Worm (Caenorhabditis elegans) whole organism, L4 larva: ENCODE measurements around the gene sre-15.

Source experiments
- F44E2.7 ChIP-seq: fragments of 200-800 bp; sonication (Bioruptor generic); IDR thresholded peaks from 2 replicates; pipeline ENCODE4 v2.1.2; 2022; ENCODE audit warnings: missing genetic modification characterization, missing compliant biosample characterization
- F49E8.2 ChIP-seq: sonication (generic microtip); optimal IDR thresholded peaks from 2 replicates; lab custom pipeline; 2016; ENCODE audit warnings: missing compliant biosample characterization, mild to moderate bottlenecking, missing genetic modification characterization, borderline replicate concordance
- T20F7.1 ChIP-seq: fragments of 200-800 bp; sonication (Bioruptor generic); optimal IDR thresholded peaks from 2 replicates; lab custom pipeline; 2018; ENCODE audit warnings: mild to moderate bottlenecking, missing genetic modification characterization, missing compliant biosample characterization
- T26A8.4 ChIP-seq: fragments of 200-800 bp; sonication (Bioruptor generic); IDR thresholded peaks from 2 replicates; pipeline ENCODE4 v1.3.6; 2022; ENCODE audit warnings: missing genetic modification characterization, missing compliant biosample characterization
- Y75B8A.6 ChIP-seq: fragments of 200-800 bp; sonication (Bioruptor generic); IDR thresholded peaks from 2 replicates; pipeline ENCODE4 v1.3.6; 2022; ENCODE audit warnings: missing genetic modification reagents, missing genetic modification characterization, missing compliant biosample characterization
- aha-1 ChIP-seq: fragments of 150-350 bp; peaks from one replicate; lab custom pipeline; 2014; ENCODE audit warnings: missing biosample characterization, missing genetic modification characterization
- ama-1 ChIP-seq: fragments of 150-350 bp; optimal IDR thresholded peaks from 2 replicates; lab custom pipeline; 2014; ENCODE audit warnings: inconsistent platforms, mixed read lengths
- ceh-32 ChIP-seq: sonication (generic microtip); optimal IDR thresholded peaks from 2 replicates; lab custom pipeline; 2016; ENCODE audit warnings: mild to moderate bottlenecking, missing genetic modification characterization, missing compliant biosample characterization; ENCODE audit not compliant: poor library complexity
- ceh-82 ChIP-seq: sonication (generic microtip); optimal IDR thresholded peaks from 2 replicates; lab custom pipeline; 2017; ENCODE audit warnings: missing biosample characterization, missing genetic modification characterization
- ctbp-1 ChIP-seq: fragments of 200-800 bp; sonication (Bioruptor generic); IDR thresholded peaks from 2 replicates; pipeline ENCODE4 v1.3.6; 2022; ENCODE audit warnings: missing genetic modification reagents, missing genetic modification characterization, missing compliant biosample characterization
- daf-19 ChIP-seq: fragments of 200-800 bp; sonication (Bioruptor generic); conservative IDR thresholded peaks from 2 replicates; pipeline ENCODE4 v1.3.6; 2022; ENCODE audit warnings: missing genetic modification characterization, missing compliant biosample characterization
- daf-8 ChIP-seq: fragments of 200-800 bp; sonication (Bioruptor generic); IDR thresholded peaks from 2 replicates; pipeline ENCODE4 v1.3.6; 2022; ENCODE audit warnings: missing genetic modification characterization, missing compliant biosample characterization
- dpl-1 ChIP-seq: fragments of 150-350 bp; optimal IDR thresholded peaks from 2 replicates; lab custom pipeline; 2014; ENCODE audit warnings: missing biosample characterization, missing genetic modification reagents, missing genetic modification characterization
- egl-43 ChIP-seq: fragments of 200-800 bp; sonication (Bioruptor generic); IDR thresholded peaks from 2 replicates; pipeline ENCODE4 v1.3.6; 2022; ENCODE audit warnings: missing genetic modification reagents, missing genetic modification characterization, missing compliant biosample characterization
- hif-1 ChIP-seq, 2 experiments: sonication (generic microtip); optimal IDR thresholded peaks; 2 replicates each; lab custom pipeline; 2016 to 2017; ENCODE audit warnings: missing compliant biosample characterization in 2 of 2, missing genetic modification characterization in 2 of 2, missing genetic modification reagents in 2 of 2, missing genotype in 2 of 2, mild to moderate bottlenecking in 1 of 2
- hlh-11 ChIP-seq: fragments of 200-800 bp; sonication (Bioruptor generic); optimal IDR thresholded peaks from 2 replicates; lab custom pipeline; 2018; ENCODE audit warnings: mild to moderate bottlenecking, missing genetic modification characterization, missing compliant biosample characterization
- hmg-1.1 ChIP-seq: fragments of 200-800 bp; sonication (Bioruptor generic); IDR thresholded peaks from 2 replicates; pipeline ENCODE4 v1.3.6; 2022; ENCODE audit warnings: missing genetic modification reagents, missing genetic modification characterization, missing compliant biosample characterization
- lin-15B ChIP-seq: fragments of 150-350 bp; sonication (generic microtip); optimal IDR thresholded peaks from 3 replicates; lab custom pipeline; 2014; ENCODE audit warnings: missing biosample characterization, missing genetic modification characterization
- lir-3 ChIP-seq: sonication (generic microtip); optimal IDR thresholded peaks from 2 replicates; lab custom pipeline; 2016; ENCODE audit warnings: mild to moderate bottlenecking, missing genetic modification characterization, missing compliant biosample characterization
- lsy-2 ChIP-seq, 2 experiments: fragments of 150-350 bp in 1 of 2; sonication (generic microtip) in 1 of 2; optimal IDR thresholded peaks; 2 replicates each; lab custom pipeline; 2014 to 2017; ENCODE audit warnings: missing biosample characterization in 2 of 2, missing genetic modification characterization in 2 of 2
- madf-5 ChIP-seq, 2 experiments: fragments of 200-800 bp; sonication (Bioruptor generic); IDR thresholded peaks; 2 replicates each; pipeline ENCODE4 v1.3.6; 2022; ENCODE audit warnings: missing compliant biosample characterization in 2 of 2, missing genetic modification characterization in 2 of 2
- madf-9 ChIP-seq: fragments of 200-800 bp; sonication (Bioruptor generic); conservative IDR thresholded peaks from 2 replicates; pipeline ENCODE4 v1.3.6; 2022; ENCODE audit warnings: missing genetic modification reagents, missing genetic modification characterization, missing compliant biosample characterization
- nhr-10 ChIP-seq: fragments of 150-350 bp; optimal IDR thresholded peaks from 2 replicates; lab custom pipeline; 2014; ENCODE audit warnings: missing biosample characterization, missing genetic modification characterization
- nhr-11 ChIP-seq: fragments of 150-350 bp; optimal IDR thresholded peaks from 2 replicates; lab custom pipeline; 2014; ENCODE audit warnings: missing biosample characterization, missing genetic modification characterization
- nhr-111 ChIP-seq: fragments of 200-800 bp; sonication (Bioruptor generic); optimal IDR thresholded peaks from 2 replicates; lab custom pipeline; 2018; ENCODE audit warnings: mild to moderate bottlenecking, missing genetic modification characterization, missing compliant biosample characterization
- nhr-237 ChIP-seq: sonication (generic microtip); optimal IDR thresholded peaks from 2 replicates; lab custom pipeline; 2017; ENCODE audit warnings: missing biosample characterization, missing genetic modification characterization
- nhr-25 ChIP-seq: sonication (generic microtip); optimal IDR thresholded peaks from 2 replicates; lab custom pipeline; 2017; ENCODE audit warnings: missing genetic modification characterization, mild to moderate bottlenecking, missing compliant biosample characterization, antibody characterized with exemption, moderate library complexity, borderline replicate concordance; ENCODE audit not compliant: insufficient read depth
- nhr-28 ChIP-seq: fragments of 150-350 bp; optimal IDR thresholded peaks from 2 replicates; lab custom pipeline; 2014; ENCODE audit warnings: missing biosample characterization, missing genetic modification characterization
- nhr-48 ChIP-seq: sonication (generic microtip); optimal IDR thresholded peaks from 2 replicates; lab custom pipeline; 2016; ENCODE audit warnings: mild to moderate bottlenecking, missing genetic modification characterization, missing compliant biosample characterization
- nhr-6 ChIP-seq: fragments of 150-350 bp; optimal IDR thresholded peaks from 2 replicates; lab custom pipeline; 2014; ENCODE audit warnings: missing biosample characterization, missing genetic modification characterization
- tag-97 ChIP-seq: fragments of 200-800 bp; sonication (Bioruptor generic); IDR thresholded peaks from 2 replicates; pipeline ENCODE4 v1.3.6; 2022; ENCODE audit warnings: missing genetic modification characterization, missing compliant biosample characterization
- unc-62 ChIP-seq, 3 experiments: fragments of 150-350 bp in 1 of 3; sonication (generic microtip); optimal IDR thresholded peaks in 2 of 3; peaks in 1 of 3; 1 replicate in 1 of 3; 2 replicates in 2 of 3; lab custom pipeline; 2014 to 2017; ENCODE audit warnings: missing biosample characterization in 3 of 3, missing genetic modification characterization in 3 of 3, missing genetic modification reagents in 3 of 3, missing genotype in 1 of 3
- vab-7 ChIP-seq: fragments of 200-800 bp; sonication (Bioruptor generic); IDR thresholded peaks from 2 replicates; pipeline ENCODE4 v1.3.6; 2022; ENCODE audit warnings: missing genetic modification reagents, missing genetic modification characterization, missing compliant biosample characterization
- zip-11 ChIP-seq: fragments of 200-800 bp; sonication (Bioruptor generic); IDR thresholded peaks from 2 replicates; pipeline ENCODE4 v1.3.6; 2022; ENCODE audit warnings: missing genetic modification characterization, missing compliant biosample characterization
- ztf-11 ChIP-seq: fragments of 150-350 bp; optimal IDR thresholded peaks from 2 replicates; lab custom pipeline; 2014; ENCODE audit warnings: missing biosample characterization, missing genetic modification characterization

The sre-15 gene

ce11 chrIV:12227012-12227411 lies 17.6 kb downstream of the sre-15 start, which contains the start of gene mlt-3:
TSS of gene mlt-3 (minus strand) at chrIV:12227112.
- TF ChIP-seq tag-97, result no peak
- TF ChIP-seq lir-3 (tag; lab: Kevin White, UChicago), result no peak
- no peak for TF ChIP-seq ztf-11 (tag; lab: Kevin White, UChicago)
- TF ChIP-seq daf-8 (GFP tag; lab: Robert Waterston, UW), result no peak
- TF ChIP-seq daf-19 (GFP tag; lab: Robert Waterston, UW), result no peak
- TF ChIP-seq nhr-10 (tag; lab: Kevin White, UChicago), result no peak
- TF ChIP-seq nhr-237, result no peak
- TF ChIP-seq nhr-11 (tag; lab: Kevin White, UChicago), result no peak
- no peak for TF ChIP-seq ctbp-1
- no peak for TF ChIP-seq ceh-32 (tag; lab: Kevin White, UChicago)
- TF ChIP-seq, all 104 proteins: peak for 0

- TF ChIP-seq T20F7.1 (GFP tag; lab: Kevin White, UChicago) (no peak), ceh-82 (no peak)
Observed at ce11 chrIV:12219309-12219708, 25.3 kb downstream of the sre-15 start, which contains the start of gene F35G2.5. TSS of gene F35G2.5 (plus strand) at chrIV:12219609.

ce11 chrIV:12218253-12218652 lies 26.4 kb downstream of the sre-15 start:
- peak; percentile 54 for TF ChIP-seq aha-1 (tag; lab: Kevin White, UChicago)
- TF ChIP-seq Y75B8A.6, result no peak
- TF ChIP-seq hif-1 (tag; optimal IDR thresholded peaks at IDR 0.05; lab: Kevin White, UChicago), result peak; percentile 37 to 95

- peak; percentile 8 for TF ChIP-seq hlh-11 (tag; lab: Kevin White, UChicago)
- TF ChIP-seq nhr-28 (tag; lab: Kevin White, UChicago), result peak; percentile 22
- TF ChIP-seq T26A8.4 (GFP tag; lab: Robert Waterston, UW), result 0 out of 2 replicates have a peak, but pooled peaks have one; percentile 34
- no peak for TF ChIP-seq vab-7
- peak; percentile 63 for TF ChIP-seq ama-1 (lab: Kevin White, UChicago)
- no peak for TF ChIP-seq aha-1 (tag; lab: Kevin White, UChicago)
- TF ChIP-seq dpl-1 (GFP tag; lab: Kevin White, UChicago), result no peak
- TF ChIP-seq unc-62 (GFP tag; optimal IDR thresholded peaks at IDR 0.05 in 1 of 2; lab: Kevin White, UChicago), result peak in 1 of 2 experiments; percentile 80
- no peak for TF ChIP-seq unc-62 (tag; optimal IDR thresholded peaks at IDR 0.05; lab: Kevin White, UChicago)
- peak; percentile 58 for TF ChIP-seq nhr-25
Observed at ce11 chrIV:12217142-12217541, 27.5 kb downstream of the sre-15 start.

- TF ChIP-seq hif-1 (tag; optimal IDR thresholded peaks at IDR 0.05; lab: Kevin White, UChicago) (peak in 1 of 2 experiments; percentile 9), egl-43 (GFP tag; lab: Robert Waterston, UW) (peak; percentile 60; the same call in 1 of the 2 replicates), lsy-2 (tag; optimal IDR thresholded peaks at IDR 0.05; lab: Kevin White, UChicago) (no peak), lin-15B (tag; lab: Kevin White, UChicago) (no peak), zip-11 (GFP tag; lab: Robert Waterston, UW) (no peak), unc-62 (GFP tag; optimal IDR thresholded peaks at IDR 0.05 in 1 of 2; lab: Kevin White, UChicago) (peak in 1 of 2 experiments; percentile 89), unc-62 (tag; optimal IDR thresholded peaks at IDR 0.05; lab: Kevin White, UChicago) (no peak), nhr-111 (GFP tag; lab: Kevin White, UChicago) (no peak), tag-97 (no peak), F49E8.2 (tag; lab: Kevin White, UChicago) (no peak), nhr-48 (tag; lab: Kevin White, UChicago) (no peak), hmg-1.1 (GFP tag; lab: Robert Waterston, UW) (no peak), F44E2.7 (GFP tag; lab: Robert Waterston, UW) (no peak), nhr-6 (no peak), ama-1 (lab: Kevin White, UChicago) (peak; percentile 5), ceh-82 (no peak), madf-5 (GFP tag; IDR thresholded peaks at IDR 0.05; lab: Robert Waterston, UW) (no peak), madf-9 (no peak), hlh-11 (tag; lab: Kevin White, UChicago) (peak; percentile 42)
Observed at ce11 chrIV:12215762-12216295, 28.8 kb downstream of the sre-15 start, which contains the start of gene phy-2. TSS of gene phy-2 (minus strand) at chrIV:12215987.
